Worm (Caenorhabditis elegans): ENCODE measurements around the gene prp-38.

prp-38 gene

DNA sequence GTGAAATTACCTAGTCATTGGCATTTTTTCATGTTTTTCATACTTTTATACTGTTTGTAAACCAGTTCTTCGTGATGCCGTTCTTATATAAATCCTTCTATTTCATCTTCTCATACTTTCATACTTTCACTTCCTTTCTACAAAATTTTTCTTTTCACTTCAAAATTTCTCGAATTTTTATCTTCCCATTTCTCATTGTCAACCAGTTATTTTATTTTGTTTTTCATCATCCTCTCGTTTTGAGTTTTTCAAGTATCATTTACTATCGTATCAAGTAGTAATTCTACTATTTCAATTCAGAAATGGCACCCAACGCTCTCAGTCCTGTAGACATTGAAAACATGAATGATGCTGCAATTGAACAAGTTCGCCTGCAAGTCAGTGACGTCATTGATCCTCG lies 47.2 kb downstream of the prp-38 start, which contains the start of gene F28H7.8:
Gene F28H7.8 (plus strand): TSS at position 301 of the 400 bp plus-strand sequence.
- no peak for TF ChIP-seq T23F11.4 (GFP tag; optimal IDR thresholded peaks at IDR 0.05)
- TF ChIP-seq ceh-30 (tag; optimal IDR thresholded peaks at IDR 0.05) = no peak
- TF ChIP-seq pax-1 (tag; optimal IDR thresholded peaks at IDR 0.05) = no peak
- TF ChIP-seq pqm-1 (tag; optimal IDR thresholded peaks at IDR 0.05) = no peak
- TF ChIP-seq lim-6 (tag; optimal IDR thresholded peaks at IDR 0.05) = no peak
- TF ChIP-seq C08G9.2 (tag; optimal IDR thresholded peaks at IDR 0.05) = no peak
- no peak for TF ChIP-seq syd-9 (tag; optimal IDR thresholded peaks at IDR 0.05)
- TF ChIP-seq nhr-11 (tag; optimal IDR thresholded peaks at IDR 0.05) = no peak
- TF ChIP-seq dmd-4 (tag; optimal IDR thresholded peaks at IDR 0.05; ENCODE audit: borderline replicate concordance) = no peak
- TF ChIP-seq ceh-34 (tag; optimal IDR thresholded peaks at IDR 0.05) = no peak
- no peak for TF ChIP-seq ceh-14 (tag; optimal IDR thresholded peaks at IDR 0.05)
- TF ChIP-seq lin-11 (tag; optimal IDR thresholded peaks at IDR 0.05) = no peak
- TF ChIP-seq hlh-8 (tag; optimal IDR thresholded peaks at IDR 0.05) = no peak
- no peak for TF ChIP-seq ceh-2 (tag; optimal IDR thresholded peaks at IDR 0.05)
- no peak for TF ChIP-seq nhr-232 (tag; optimal IDR thresholded peaks at IDR 0.05)
- TF ChIP-seq ceh-45 (GFP tag; IDR thresholded peaks at IDR 0.05) = no peak
- no peak for TF ChIP-seq K09A11.1 (tag; optimal IDR thresholded peaks at IDR 0.05; ENCODE audit: insufficient read depth)

ce11 chrV:10757128-10757527 lies 48.7 kb downstream of the prp-38 start:
- TF ChIP-seq nhr-232 (tag; optimal IDR thresholded peaks at IDR 0.05) (no peak), ceh-22 (tag; optimal IDR thresholded peaks at IDR 0.05) (no peak)

DNA sequence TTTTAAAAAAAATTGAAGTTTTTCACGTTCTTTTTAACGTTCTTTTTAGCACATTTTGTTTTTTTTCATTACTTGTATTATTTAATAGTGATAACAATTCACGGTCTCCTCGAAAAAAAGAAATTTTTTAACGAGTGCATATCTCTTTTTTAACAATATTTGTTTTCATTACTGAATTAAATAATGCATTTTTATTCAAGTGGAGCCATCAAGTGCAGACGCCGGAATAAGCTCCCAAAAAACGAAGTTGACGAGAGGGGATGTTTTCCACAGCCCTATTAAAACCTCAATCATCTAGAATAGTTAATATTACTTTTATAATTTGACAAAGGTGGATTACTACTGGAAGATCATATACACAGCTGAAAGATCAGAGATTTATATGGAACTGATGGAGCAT lies 49.1 kb downstream of the prp-38 start, which contains the start of gene irld-6:
Gene irld-6 (minus strand): TSS at position 101 of the 400 bp plus-strand sequence.
- no peak for TF ChIP-seq ceh-22 (tag; optimal IDR thresholded peaks at IDR 0.05)
- no peak for TF ChIP-seq nfya-1 (tag; optimal IDR thresholded peaks at IDR 0.05)
